Worm (Caenorhabditis elegans) whole organism, young adult: ENCODE data around the gene fbxa-28.

Experiments
- C17E4.6 ChIP-seq: fragments of 200-800 bp; sonication (Bioruptor generic); IDR thresholded peaks from 2 replicates; pipeline ENCODE4 v1.3.6; 2022; ENCODE audit warnings: missing genetic modification reagents, missing genetic modification characterization, missing compliant biosample characterization
- D2030.7 ChIP-seq: fragments of 200-800 bp; sonication (Bioruptor generic); IDR thresholded peaks from 2 replicates; pipeline ENCODE4 v1.3.6; 2022; ENCODE audit warnings: missing genetic modification reagents, missing genetic modification characterization, missing compliant biosample characterization
- F57A8.1 ChIP-seq: fragments of 200-800 bp; sonication (Bioruptor generic); optimal IDR thresholded peaks from 2 replicates; lab custom pipeline; 2018; ENCODE audit warnings: mild to moderate bottlenecking, missing genetic modification characterization, moderate library complexity, missing compliant biosample characterization
- ceh-40 ChIP-seq: fragments of 200-800 bp; sonication (Bioruptor generic); IDR thresholded peaks from 2 replicates; pipeline ENCODE4 v1.3.6; 2022; ENCODE audit warnings: missing genetic modification characterization, missing compliant biosample characterization
- sptf-2 ChIP-seq: fragments of 200-800 bp; sonication (Bioruptor generic); optimal IDR thresholded peaks from 2 replicates; lab custom pipeline; 2018; ENCODE audit warnings: mild to moderate bottlenecking, missing genetic modification characterization, missing compliant biosample characterization

- TF ChIP-seq D2030.7 (GFP tag; lab: Robert Waterston, UW): no peak
- no peak for TF ChIP-seq F57A8.1 (GFP tag; lab: Kevin White, UChicago)
- TF ChIP-seq sptf-2: no peak
- TF ChIP-seq C17E4.6 (GFP tag; lab: Robert Waterston, UW): no peak
- TF ChIP-seq ceh-40 (GFP tag; lab: Robert Waterston, UW): no peak
Observed at ce11 chrIII:1288473-1289056, 9.1 kb upstream of the fbxa-28 start, which contains the start of gene fbxa-50.
